Worm (Caenorhabditis elegans) whole organism, mixed stage, embryonic: Measurements from ENCODE around the gene rnp-3.

Experiments used
- blmp-1 ChIP-seq: fragments of 150-350 bp; optimal IDR thresholded peaks from 2 replicates; lab custom pipeline; 2014; ENCODE audit warnings: missing biosample characterization, missing genetic modification characterization
- ceh-39 ChIP-seq: fragments of 150-350 bp; optimal IDR thresholded peaks from 2 replicates; lab custom pipeline; 2014; ENCODE audit warnings: missing biosample characterization, missing genetic modification characterization
- elt-1 ChIP-seq: sonication (generic microtip); optimal IDR thresholded peaks from 2 replicates; lab custom pipeline; 2017; ENCODE audit warnings: missing genetic modification characterization, mild to moderate bottlenecking, missing compliant biosample characterization, antibody characterized with exemption, moderate library complexity, borderline replicate concordance; ENCODE audit not compliant: insufficient read depth
- mab-5 ChIP-seq: fragments of 150-350 bp; optimal IDR thresholded peaks from 2 replicates; lab custom pipeline; 2014; ENCODE audit warnings: missing biosample characterization, missing genetic modification characterization
- nhr-12 ChIP-seq: fragments of 150-350 bp; optimal IDR thresholded peaks from 2 replicates; lab custom pipeline; 2014; ENCODE audit warnings: missing biosample characterization, missing genetic modification characterization
- nhr-237 ChIP-seq: fragments of 150-350 bp; optimal IDR thresholded peaks from 2 replicates; lab custom pipeline; 2014; ENCODE audit warnings: missing biosample characterization, missing genetic modification characterization
- nhr-28 ChIP-seq: fragments of 150-350 bp; optimal IDR thresholded peaks from 2 replicates; lab custom pipeline; 2014; ENCODE audit warnings: missing biosample characterization, missing genetic modification characterization
- nhr-76 ChIP-seq: sonication (generic microtip); optimal IDR thresholded peaks from 2 replicates; lab custom pipeline; 2017; ENCODE audit warnings: missing biosample characterization, missing genetic modification characterization
- snpc-4 ChIP-seq: fragments of 150-350 bp; optimal IDR thresholded peaks from 2 replicates; lab custom pipeline; 2014; ENCODE audit warnings: missing biosample characterization, missing genetic modification characterization
- unc-39 ChIP-seq: fragments of 150-350 bp; optimal IDR thresholded peaks from 2 replicates; lab custom pipeline; 2014; ENCODE audit warnings: missing biosample characterization, missing genetic modification characterization
- ztf-11 ChIP-seq: fragments of 150-350 bp; optimal IDR thresholded peaks from 2 replicates; lab custom pipeline; 2014; ENCODE audit warnings: missing biosample characterization, missing genetic modification characterization

ce11 chrIV:4150138-4150537 lies 23.8 kb upstream of the rnp-3 start:
- no peak for TF ChIP-seq snpc-4 (tag; lab: Kevin White, UChicago)
- no peak for TF ChIP-seq elt-1
- no peak for TF ChIP-seq nhr-76 (tag; lab: Kevin White, UChicago)
- TF ChIP-seq mab-5 (tag; lab: Kevin White, UChicago) = no peak
- TF ChIP-seq unc-39 (tag; lab: Kevin White, UChicago) = no peak
- no peak for TF ChIP-seq ztf-11 (tag; lab: Kevin White, UChicago)
- TF ChIP-seq nhr-12 (tag; lab: Kevin White, UChicago) = no peak
- TF ChIP-seq blmp-1 = no peak
- TF ChIP-seq nhr-237 (tag; lab: Kevin White, UChicago) = no peak
- TF ChIP-seq nhr-28 (tag; lab: Kevin White, UChicago) = no peak
- no peak for TF ChIP-seq ceh-39
